Worm (Caenorhabditis elegans) whole organism, late embryonic: ENCODE data around the gene C16C8.17.

Experiments
- C38D4.7 ChIP-seq: fragments of 200-800 bp; sonication (Bioruptor generic); optimal IDR thresholded peaks from 2 replicates; lab custom pipeline; 2018; ENCODE audit warnings: mild to moderate bottlenecking, missing genetic modification characterization, moderate library complexity, missing compliant biosample characterization
- K02D7.2 ChIP-seq: sonication (generic microtip); optimal IDR thresholded peaks from 2 replicates; lab custom pipeline; 2017; ENCODE audit warnings: mild to moderate bottlenecking, missing genetic modification characterization, missing compliant biosample characterization
- K09A11.1 ChIP-seq: sonication (generic microtip); optimal IDR thresholded peaks from 2 replicates; lab custom pipeline; 2017; ENCODE audit warnings: antibody characterized with exemption, mild to moderate bottlenecking, missing genetic modification characterization, missing compliant biosample characterization; ENCODE audit not compliant: insufficient read depth
- T23F11.4 ChIP-seq: fragments of 200-800 bp; sonication (Bioruptor generic); optimal IDR thresholded peaks from 2 replicates; lab custom pipeline; 2018; ENCODE audit warnings: mild to moderate bottlenecking, missing genetic modification characterization, missing compliant biosample characterization
- ceh-14 ChIP-seq: sonication (generic microtip); optimal IDR thresholded peaks from 2 replicates; lab custom pipeline; 2016; ENCODE audit warnings: missing genotype, missing genetic modification characterization, missing compliant biosample characterization
- ceh-19 ChIP-seq: fragments of 200-800 bp; sonication (Bioruptor generic); optimal IDR thresholded peaks from 2 replicates; lab custom pipeline; 2018; ENCODE audit warnings: mild to moderate bottlenecking, missing genetic modification characterization, missing compliant biosample characterization
- ceh-22 ChIP-seq: sonication (generic microtip); optimal IDR thresholded peaks from 2 replicates; lab custom pipeline; 2017; ENCODE audit warnings: missing biosample characterization, missing genetic modification characterization
- ceh-48 ChIP-seq: sonication (generic microtip); optimal IDR thresholded peaks from 2 replicates; lab custom pipeline; 2016; ENCODE audit warnings: missing genetic modification characterization, inconsistent platforms, missing compliant biosample characterization
- ceh-6 ChIP-seq: fragments of 200-800 bp; sonication (Bioruptor generic); optimal IDR thresholded peaks from 2 replicates; lab custom pipeline; 2018; ENCODE audit warnings: mild to moderate bottlenecking, missing genetic modification characterization, missing compliant biosample characterization
- che-1 ChIP-seq: sonication (generic microtip); optimal IDR thresholded peaks from 2 replicates; lab custom pipeline; 2016; ENCODE audit warnings: mild to moderate bottlenecking, missing genetic modification characterization, missing compliant biosample characterization
- dmd-4 ChIP-seq: sonication (generic microtip); optimal IDR thresholded peaks from 2 replicates; lab custom pipeline; 2016; ENCODE audit warnings: borderline replicate concordance, missing genetic modification characterization, missing compliant biosample characterization
- dve-1 ChIP-seq: sonication (generic microtip); optimal IDR thresholded peaks from 2 replicates; lab custom pipeline; 2017; ENCODE audit warnings: antibody characterized with exemption, mild to moderate bottlenecking, missing genetic modification characterization, missing compliant biosample characterization
- elt-2 ChIP-seq: sonication (generic microtip); optimal IDR thresholded peaks from 2 replicates; lab custom pipeline; 2016; ENCODE audit warnings: missing genetic modification reagents, missing genetic modification characterization, missing compliant biosample characterization
- fax-1 ChIP-seq: sonication (generic microtip); optimal IDR thresholded peaks from 2 replicates; lab custom pipeline; 2016; ENCODE audit warnings: missing genotype, missing genetic modification characterization, missing compliant biosample characterization
- fkh-10 ChIP-seq: fragments of 150-350 bp; optimal IDR thresholded peaks from 2 replicates; lab custom pipeline; 2014; ENCODE audit warnings: missing biosample characterization, missing genetic modification reagents, missing genetic modification characterization
- hlh-30 ChIP-seq: sonication (generic microtip); optimal IDR thresholded peaks from 2 replicates; lab custom pipeline; 2017; ENCODE audit warnings: antibody characterized with exemption, missing genetic modification characterization, missing compliant biosample characterization; ENCODE audit not compliant: insufficient read depth
- lim-6 ChIP-seq: sonication (generic microtip); optimal IDR thresholded peaks from 2 replicates; lab custom pipeline; 2016; ENCODE audit warnings: missing genetic modification characterization, missing compliant biosample characterization
- mec-3 ChIP-seq: sonication (generic microtip); optimal IDR thresholded peaks from 2 replicates; lab custom pipeline; 2016; ENCODE audit warnings: borderline replicate concordance, missing genetic modification characterization, missing compliant biosample characterization
- nfya-1 ChIP-seq: sonication (generic microtip); optimal IDR thresholded peaks from 2 replicates; lab custom pipeline; 2017; ENCODE audit warnings: missing genetic modification characterization, mild to moderate bottlenecking, missing compliant biosample characterization, antibody characterized with exemption, moderate library complexity
- nhr-232 ChIP-seq: sonication (generic microtip); optimal IDR thresholded peaks from 2 replicates; lab custom pipeline; 2016; ENCODE audit warnings: missing genetic modification characterization, missing compliant biosample characterization
- pat-9 ChIP-seq: fragments of 200-800 bp; sonication (Bioruptor generic); optimal IDR thresholded peaks from 2 replicates; lab custom pipeline; 2018; ENCODE audit warnings: mild to moderate bottlenecking, missing genetic modification characterization, moderate library complexity, missing compliant biosample characterization
- pha-4 ChIP-seq: fragments of 150-350 bp; optimal IDR thresholded peaks from 2 replicates; lab custom pipeline; 2018; ENCODE audit warnings: missing biosample characterization, missing genetic modification reagents, missing genetic modification characterization
- pros-1 ChIP-seq: fragments of 150-350 bp; optimal IDR thresholded peaks from 2 replicates; lab custom pipeline; 2014; ENCODE audit warnings: missing biosample characterization, missing genetic modification reagents, missing genetic modification characterization
- ref-2 ChIP-seq: sonication (generic microtip); optimal IDR thresholded peaks from 2 replicates; lab custom pipeline; 2016; ENCODE audit warnings: missing genetic modification characterization, missing compliant biosample characterization
- rnt-1 ChIP-seq: sonication (generic microtip); optimal IDR thresholded peaks from 2 replicates; lab custom pipeline; 2016; ENCODE audit warnings: missing genetic modification characterization, missing compliant biosample characterization
- sox-2 ChIP-seq: fragments of 200-800 bp; sonication (Bioruptor generic); IDR thresholded peaks from 2 replicates; pipeline ENCODE4 v1.3.6; 2022; ENCODE audit warnings: missing genetic modification reagents, missing genetic modification characterization, missing compliant biosample characterization
- tbx-7 ChIP-seq: sonication (generic microtip); optimal IDR thresholded peaks from 2 replicates; lab custom pipeline; 2016; ENCODE audit warnings: missing genotype, missing genetic modification characterization, missing compliant biosample characterization
- ttx-3 ChIP-seq: sonication (generic microtip); optimal IDR thresholded peaks from 2 replicates; lab custom pipeline; 2016; ENCODE audit warnings: missing genetic modification reagents, missing genetic modification characterization, missing compliant biosample characterization
- unc-3 ChIP-seq, 2 experiments: fragments of 200-800 bp in 1 of 2; sonication (Bioruptor generic) in 1 of 2; sonication (generic microtip) in 1 of 2; conservative IDR thresholded peaks in 1 of 2; optimal IDR thresholded peaks in 1 of 2; 2 replicates each; pipeline versions ENCODE4 v1.3.6 to Lab custom; 2016 to 2022; ENCODE audit warnings: missing compliant biosample characterization in 2 of 2, missing genetic modification characterization in 2 of 2, missing genetic modification reagents in 1 of 2
- unc-55 ChIP-seq: sonication (generic microtip); optimal IDR thresholded peaks from 2 replicates; lab custom pipeline; 2017; ENCODE audit warnings: missing biosample characterization, missing genetic modification reagents, missing genetic modification characterization
- zip-5 ChIP-seq: sonication (generic microtip); optimal IDR thresholded peaks from 2 replicates; lab custom pipeline; 2016; ENCODE audit warnings: missing genetic modification characterization, missing compliant biosample characterization

C16C8.17 gene

ce11 chrII:3471603-3472002, 31.0 kb downstream of the C16C8.17 start, which contains the start of gene Y49F6B.13:
Y49F6B.13 (minus strand) TSS chrII:3471703.
- TF ChIP-seq ceh-14 (tag; lab: Kevin White, UChicago): no peak
- no peak for TF ChIP-seq nfya-1 (tag; lab: Kevin White, UChicago)
- TF ChIP-seq unc-55 (GFP tag; lab: Kevin White, UChicago): no peak
- no peak for TF ChIP-seq rnt-1

DNA sequence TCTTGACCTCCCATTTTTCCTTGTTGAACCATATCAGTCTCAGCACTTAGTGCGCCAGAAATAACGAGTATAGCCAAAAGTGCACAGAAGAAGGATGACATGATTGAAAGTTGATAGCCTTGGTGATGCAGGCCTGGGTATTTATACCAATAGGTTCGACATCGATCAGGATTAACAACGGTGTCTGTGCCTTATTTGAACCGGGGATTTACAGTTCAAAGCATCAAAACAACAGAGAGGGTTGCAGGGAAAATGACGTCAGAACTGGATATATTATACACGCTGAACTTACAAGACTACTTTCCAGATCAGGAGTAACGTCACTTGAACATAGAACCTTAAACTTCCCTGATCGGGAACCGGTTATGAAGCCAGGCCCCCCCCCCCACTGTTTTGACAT, 31.7 kb downstream of the C16C8.17 start, which contains the start of gene Y49F6B.12:
Gene Y49F6B.12, minus strand, starts transcription at position 101 of the 400 bp plus-strand sequence.
- TF ChIP-seq K09A11.1 (tag; lab: Kevin White, UChicago) (no peak), lim-6 (no peak), hlh-30 (no peak), pha-4 (tag; lab: Kevin White, UChicago) (no peak), ceh-6 (GFP tag; lab: Kevin White, UChicago) (no peak), ceh-19 (GFP tag; lab: Kevin White, UChicago) (no peak), pat-9 (tag; lab: Kevin White, UChicago) (no peak), dmd-4 (tag; lab: Kevin White, UChicago) (no peak)

ce11 chrII:3472817-3473216, 32.2 kb downstream of the C16C8.17 start, which contains the start of gene Y49F6B.6:
Y49F6B.6 (plus strand) TSS chrII:3473117.
- no peak for TF ChIP-seq ceh-48 (tag; lab: Kevin White, UChicago)
- TF ChIP-seq ref-2 (tag; lab: Kevin White, UChicago): no peak

- TF ChIP-seq pros-1 (no peak), fkh-10 (GFP tag; lab: Kevin White, UChicago) (no peak), sox-2 (GFP tag; lab: Robert Waterston, UW) (no peak), tbx-7 (tag; lab: Kevin White, UChicago) (no peak), C38D4.7 (GFP tag; lab: Kevin White, UChicago) (no peak), elt-2 (tag; lab: Kevin White, UChicago) (no peak), K02D7.2 (no peak), K09A11.1 (tag; lab: Kevin White, UChicago) (no peak), che-1 (tag; lab: Kevin White, UChicago) (no peak), T23F11.4 (GFP tag; lab: Kevin White, UChicago) (no peak), ttx-3 (tag; lab: Kevin White, UChicago) (no peak), ceh-22 (tag; lab: Kevin White, UChicago) (no peak), nhr-232 (tag; lab: Kevin White, UChicago) (no peak), nfya-1 (tag; lab: Kevin White, UChicago) (no peak)
Observed at ce11 chrII:3473744-3474143, 33.1 kb downstream of the C16C8.17 start, which contains the start of gene sdz-32. sdz-32 (plus strand) TSS chrII:3474044.

ce11 chrII:3476536-3476935, 35.9 kb downstream of the C16C8.17 start:
- no peak for TF ChIP-seq mec-3 (tag; lab: Kevin White, UChicago)
- TF ChIP-seq tbx-7 (tag; lab: Kevin White, UChicago): no peak
- TF ChIP-seq zip-5 (tag; lab: Kevin White, UChicago): no peak
- peak; percentile 62 for TF ChIP-seq dve-1 (tag; lab: Kevin White, UChicago)
- TF ChIP-seq fax-1 (tag; lab: Kevin White, UChicago): no peak
- TF ChIP-seq nfya-1 (tag; lab: Kevin White, UChicago): no peak
- no peak for TF ChIP-seq dmd-4 (tag; lab: Kevin White, UChicago)
- TF ChIP-seq, all 69 proteins: peak for 1

DNA sequence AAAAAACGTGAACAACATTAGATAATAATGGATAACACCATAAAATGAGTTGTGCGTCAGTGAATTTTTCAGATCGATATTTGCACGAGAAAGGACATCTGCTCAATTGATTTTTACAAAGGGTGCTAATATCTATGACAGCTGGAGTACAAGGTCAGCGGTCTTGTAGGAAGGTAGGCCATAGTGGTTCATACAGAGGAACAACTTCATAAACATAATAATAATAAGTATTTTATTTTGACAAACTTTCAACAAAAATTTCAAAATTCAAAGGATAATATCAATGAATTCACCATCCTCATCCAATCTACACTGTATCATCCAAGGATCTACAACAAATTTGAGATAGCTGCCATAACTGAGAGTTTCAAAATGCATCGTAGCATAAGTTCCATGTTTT, 36.5 kb downstream of the C16C8.17 start, which contains the start of gene fbxb-104:
Gene fbxb-104, minus strand, starts transcription at position 101 of the 400 bp plus-strand sequence.
- TF ChIP-seq unc-3 (GFP tag; conservative IDR thresholded peaks at IDR 0.05; lab: Robert Waterston, UW) (no peak), unc-3 (tag; optimal IDR thresholded peaks at IDR 0.05; lab: Kevin White, UChicago) (no peak)
